Fruit fly (Drosophila melanogaster) whole organism, embryonic: ENCODE measurements around the gene CG32040.

Experiments
- ATbp ChIP-seq: fragments of 200-800 bp; sonication (Bioruptor generic); optimal IDR thresholded peaks from 2 replicates; lab custom pipeline; 2017; ENCODE audit warnings: missing biosample characterization, mild to moderate bottlenecking, missing genetic modification characterization, missing genetic modification reagents
- B-H2 ChIP-seq: fragments of 200-800 bp; sonication (Bioruptor generic); optimal IDR thresholded peaks from 2 replicates; lab custom pipeline; 2018; ENCODE audit warnings: missing biosample characterization, mild to moderate bottlenecking, missing genetic modification characterization
- BtbVII ChIP-seq: fragments of 200-800 bp; sonication (Bioruptor generic); optimal IDR thresholded peaks from 3 replicates; lab custom pipeline; 2017; ENCODE audit warnings: missing biosample characterization, mild to moderate bottlenecking, missing genetic modification characterization
- CG10366 ChIP-seq: fragments of 200-800 bp; sonication (Bioruptor generic); IDR thresholded peaks from 2 replicates; pipeline ENCODE4 v1.3.6; 2022; ENCODE audit warnings: missing biosample characterization, missing genetic modification characterization
- CG10543 ChIP-seq: fragments of 200-800 bp; sonication (Bioruptor generic); optimal IDR thresholded peaks from 3 replicates; lab custom pipeline; 2017; ENCODE audit warnings: missing biosample characterization, mild to moderate bottlenecking, missing genetic modification characterization, moderate library complexity
- CG12659 ChIP-seq: fragments of 200-800 bp; sonication (Bioruptor generic); optimal IDR thresholded peaks from 3 replicates; lab custom pipeline; 2017; ENCODE audit warnings: mild to moderate bottlenecking, missing biosample characterization, missing genetic modification reagents, missing genetic modification characterization
- CG12942 ChIP-seq: fragments of 200-800 bp; sonication (Bioruptor generic); optimal IDR thresholded peaks from 3 replicates; lab custom pipeline; 2016; ENCODE audit warnings: missing biosample characterization, missing genetic modification characterization
- CG13287 ChIP-seq: fragments of 200-800 bp; sonication (Bioruptor generic); IDR thresholded peaks from 2 replicates; pipeline ENCODE4 v1.3.6; 2022; ENCODE audit warnings: missing biosample characterization, missing genetic modification characterization; ENCODE audit not compliant: partially characterized antibody
- CG15479 ChIP-seq: fragments of 200-800 bp; sonication (Bioruptor generic); optimal IDR thresholded peaks from 3 replicates; lab custom pipeline; 2019; ENCODE audit warnings: missing biosample characterization, mild to moderate bottlenecking, missing genetic modification characterization, moderate library complexity
- CG15601 ChIP-seq: fragments of 200-800 bp; sonication (Bioruptor generic); optimal IDR thresholded peaks from 3 replicates; lab custom pipeline; 2019; ENCODE audit warnings: missing biosample characterization, mild to moderate bottlenecking, missing genetic modification characterization, moderate library complexity
- CG16779 ChIP-seq: fragments of 200-800 bp; sonication (Bioruptor generic); IDR thresholded peaks from 2 replicates; pipeline ENCODE4 v1.3.6; 2022; ENCODE audit warnings: missing biosample characterization, missing genetic modification characterization
- CG2120 ChIP-seq: fragments of 200-800 bp; sonication (Bioruptor generic); optimal IDR thresholded peaks from 3 replicates; lab custom pipeline; 2016; ENCODE audit warnings: missing biosample characterization, missing genetic modification characterization
- CG2129 ChIP-seq: fragments of 200-800 bp; sonication (Bioruptor generic); IDR thresholded peaks from 2 replicates; pipeline ENCODE4 v1.3.6; 2022; ENCODE audit warnings: missing biosample characterization, missing genetic modification characterization; ENCODE audit not compliant: partially characterized antibody
- CG30403 ChIP-seq: fragments of 200-800 bp; sonication (Bioruptor generic); optimal IDR thresholded peaks from 3 replicates; lab custom pipeline; 2016; ENCODE audit warnings: missing biosample characterization, missing genetic modification characterization
- CG30431 ChIP-seq: fragments of 200-800 bp; sonication (Bioruptor generic); optimal IDR thresholded peaks from 2 replicates; lab custom pipeline; 2017; ENCODE audit warnings: missing biosample characterization, missing genetic modification characterization
- CG34224 ChIP-seq: fragments of 200-800 bp; sonication (Bioruptor generic); IDR thresholded peaks from 3 replicates; pipeline ENCODE4 v1.3.6; 2022; ENCODE audit warnings: missing biosample characterization, missing genetic modification characterization; ENCODE audit not compliant: partially characterized antibody
- CG4730 ChIP-seq: fragments of 200-800 bp; sonication (Bioruptor generic); IDR thresholded peaks from 2 replicates; pipeline ENCODE4 v1.3.6; 2022; ENCODE audit warnings: missing biosample characterization, missing genetic modification characterization
- CG6254 ChIP-seq: fragments of 200-800 bp; sonication (Bioruptor generic); optimal IDR thresholded peaks from 3 replicates; lab custom pipeline; 2017; ENCODE audit warnings: mild to moderate bottlenecking, missing biosample characterization, missing genetic modification reagents, missing genetic modification characterization
- CG7963 ChIP-seq: fragments of 200-800 bp; sonication (Bioruptor generic); IDR thresholded peaks from 3 replicates; pipeline ENCODE4 v1.3.6; 2022; ENCODE audit warnings: missing biosample characterization, missing genetic modification characterization; ENCODE audit not compliant: partially characterized antibody
- CG8281 ChIP-seq: fragments of 200-800 bp; sonication (Bioruptor generic); optimal IDR thresholded peaks from 2 replicates; lab custom pipeline; 2018; ENCODE audit warnings: missing biosample characterization, mild to moderate bottlenecking, missing genetic modification characterization, moderate library complexity
- CG9437 ChIP-seq: fragments of 200-800 bp; sonication (Bioruptor generic); optimal IDR thresholded peaks from 2 replicates; lab custom pipeline; 2018; ENCODE audit warnings: missing biosample characterization, mild to moderate bottlenecking, missing genetic modification characterization
- CG9932 ChIP-seq: fragments of 200-800 bp; sonication (Bioruptor generic); IDR thresholded peaks from 2 replicates; pipeline ENCODE4 v1.3.6; 2022; ENCODE audit warnings: missing biosample characterization, missing genetic modification characterization
- CTCF ChIP-seq: fragments of 200-800 bp; sonication (Bioruptor generic); optimal IDR thresholded peaks from 2 replicates; lab custom pipeline; 2017; ENCODE audit warnings: missing biosample characterization, mild to moderate bottlenecking, missing genetic modification characterization, moderate library complexity
- CoRest ChIP-seq: fragments of 200-800 bp; sonication (Bioruptor generic); optimal IDR thresholded peaks from 3 replicates; lab custom pipeline; 2018; ENCODE audit warnings: missing biosample characterization, mild to moderate bottlenecking, missing genetic modification characterization, moderate library complexity
- D ChIP-seq, 2 experiments: fragments of 200-800 bp in 1 of 2; fragments of >200 bp in 1 of 2; sonication (Bioruptor generic) in 1 of 2; optimal IDR thresholded peaks; 2 replicates in 1 of 2; 3 replicates in 1 of 2; lab custom pipeline; 2017; ENCODE audit warnings: mild to moderate bottlenecking in 1 of 2, missing biosample characterization in 1 of 2, missing genetic modification characterization in 1 of 2, missing genetic modification reagents in 1 of 2
- Dp ChIP-seq: fragments of 200-800 bp; sonication (Bioruptor generic); optimal IDR thresholded peaks from 2 replicates; lab custom pipeline; 2018; ENCODE audit warnings: missing biosample characterization, mild to moderate bottlenecking, missing genetic modification characterization, moderate library complexity
- Hey ChIP-seq: fragments of 200-800 bp; sonication (Bioruptor generic); optimal IDR thresholded peaks from 3 replicates; lab custom pipeline; 2018; ENCODE audit warnings: missing biosample characterization, mild to moderate bottlenecking, missing genetic modification characterization
- NFAT ChIP-seq: fragments of 200-800 bp; sonication (Bioruptor generic); IDR thresholded peaks from 2 replicates; pipeline ENCODE4 v1.3.6; 2022; ENCODE audit warnings: missing biosample characterization, missing genetic modification characterization
- Rfx ChIP-seq: fragments of 200-800 bp; sonication (Bioruptor generic); IDR thresholded peaks from 2 replicates; pipeline ENCODE4 v1.3.6; 2022; ENCODE audit warnings: missing biosample characterization, missing genetic modification characterization
- Vsx1 ChIP-seq: fragments of 200-800 bp; sonication (Bioruptor generic); optimal IDR thresholded peaks from 2 replicates; lab custom pipeline; 2017; ENCODE audit warnings: missing biosample characterization, mild to moderate bottlenecking, missing genetic modification characterization, missing genetic modification reagents
- Xbp1 ChIP-seq: fragments of 200-800 bp; sonication (Bioruptor generic); optimal IDR thresholded peaks from 3 replicates; lab custom pipeline; 2016; ENCODE audit warnings: missing biosample characterization, mild to moderate bottlenecking, missing genetic modification characterization
- ewg ChIP-seq: fragments of 200-800 bp; sonication (Bioruptor generic); optimal IDR thresholded peaks from 3 replicates; lab custom pipeline; 2017; ENCODE audit warnings: mild to moderate bottlenecking, missing biosample characterization, missing genetic modification reagents, missing genetic modification characterization
- fd102C ChIP-seq: fragments of 200-800 bp; sonication (Bioruptor generic); optimal IDR thresholded peaks from 2 replicates; lab custom pipeline; 2018; ENCODE audit warnings: missing biosample characterization, mild to moderate bottlenecking, missing genetic modification characterization, moderate library complexity
- hkb ChIP-seq, 2 experiments: fragments of 200-800 bp in 1 of 2; fragments of >200 bp in 1 of 2; sonication (Bioruptor generic) in 1 of 2; IDR thresholded peaks in 1 of 2; optimal IDR thresholded peaks in 1 of 2; 2 replicates each; pipeline versions ENCODE4 v1.3.6 to Lab custom; 2017 to 2022; ENCODE audit warnings: missing biosample characterization in 1 of 2, missing genetic modification characterization in 1 of 2
- ind ChIP-seq: fragments of 200-800 bp; sonication (Bioruptor generic); optimal IDR thresholded peaks from 3 replicates; lab custom pipeline; 2016; ENCODE audit warnings: missing biosample characterization, missing genetic modification characterization
- kay ChIP-seq: fragments of 200-800 bp; sonication (Bioruptor generic); optimal IDR thresholded peaks from 2 replicates; lab custom pipeline; 2016; ENCODE audit warnings: missing biosample characterization, missing genetic modification characterization
- ken ChIP-seq: fragments of 200-800 bp; sonication (Bioruptor generic); IDR thresholded peaks from 3 replicates; pipeline ENCODE4 v1.3.6; 2022; ENCODE audit warnings: missing biosample characterization, missing genetic modification characterization
- kni ChIP-seq: fragments of 200-800 bp; sonication (Bioruptor generic); optimal IDR thresholded peaks from 3 replicates; lab custom pipeline; 2017; ENCODE audit warnings: mild to moderate bottlenecking, missing biosample characterization, missing genetic modification reagents, missing genetic modification characterization
- mld ChIP-seq: fragments of 200-800 bp; sonication (Bioruptor generic); IDR thresholded peaks from 3 replicates; pipeline ENCODE4 v1.3.6; 2022; ENCODE audit warnings: missing biosample characterization, missing genetic modification characterization; ENCODE audit not compliant: partially characterized antibody
- nmo ChIP-seq: fragments of 200-800 bp; sonication (Bioruptor generic); optimal IDR thresholded peaks from 2 replicates; lab custom pipeline; 2018; ENCODE audit warnings: missing biosample characterization, mild to moderate bottlenecking, missing genetic modification characterization, moderate library complexity
- peb ChIP-seq: fragments of 200-800 bp; sonication (Bioruptor generic); IDR thresholded peaks from 2 replicates; pipeline ENCODE4 v1.3.6; 2022; ENCODE audit warnings: missing biosample characterization, missing genetic modification characterization
- phol ChIP-seq: fragments of 200-800 bp; sonication (Bioruptor generic); optimal IDR thresholded peaks from 3 replicates; lab custom pipeline; 2018; ENCODE audit warnings: missing biosample characterization, mild to moderate bottlenecking, missing genetic modification characterization, moderate library complexity
- prd ChIP-seq, 3 experiments: fragments of >200 bp in 2 of 3; fragments of 200-800 bp in 1 of 3; sonication (Bioruptor generic) in 1 of 3; optimal IDR thresholded peaks in 2 of 3; IDR thresholded peaks in 1 of 3; 2 replicates in 2 of 3; 3 replicates in 1 of 3; pipeline versions ENCODE4 v1.3.6 to Lab custom; 2017 to 2022; ENCODE audit warnings: missing biosample characterization in 1 of 3, missing genetic modification characterization in 1 of 3
- rib ChIP-seq: fragments of 200-800 bp; sonication (Bioruptor generic); IDR thresholded peaks from 2 replicates; pipeline ENCODE4 v1.3.6; 2022; ENCODE audit warnings: missing biosample characterization, missing genetic modification characterization
- slbo ChIP-seq: fragments of 200-800 bp; sonication (Bioruptor generic); IDR thresholded peaks from 2 replicates; pipeline ENCODE4 v1.3.6; 2022; ENCODE audit warnings: missing biosample characterization, missing genetic modification characterization
- sug ChIP-seq: fragments of 200-800 bp; optimal IDR thresholded peaks from 2 replicates; lab custom pipeline; 2019; ENCODE audit warnings: missing biosample characterization, mild to moderate bottlenecking, missing genetic modification characterization, moderate library complexity
- tna ChIP-seq: fragments of 200-800 bp; sonication (Bioruptor generic); IDR thresholded peaks from 2 replicates; pipeline ENCODE4 v1.3.6; 2022; ENCODE audit warnings: missing biosample characterization, missing genetic modification characterization; ENCODE audit not compliant: partially characterized antibody
- vnd ChIP-seq: fragments of 200-800 bp; sonication (Bioruptor generic); IDR thresholded peaks from 3 replicates; pipeline ENCODE4 v1.3.6; 2022; ENCODE audit warnings: missing biosample characterization, missing genetic modification characterization; ENCODE audit not compliant: partially characterized antibody

CG32040 gene

DNA sequence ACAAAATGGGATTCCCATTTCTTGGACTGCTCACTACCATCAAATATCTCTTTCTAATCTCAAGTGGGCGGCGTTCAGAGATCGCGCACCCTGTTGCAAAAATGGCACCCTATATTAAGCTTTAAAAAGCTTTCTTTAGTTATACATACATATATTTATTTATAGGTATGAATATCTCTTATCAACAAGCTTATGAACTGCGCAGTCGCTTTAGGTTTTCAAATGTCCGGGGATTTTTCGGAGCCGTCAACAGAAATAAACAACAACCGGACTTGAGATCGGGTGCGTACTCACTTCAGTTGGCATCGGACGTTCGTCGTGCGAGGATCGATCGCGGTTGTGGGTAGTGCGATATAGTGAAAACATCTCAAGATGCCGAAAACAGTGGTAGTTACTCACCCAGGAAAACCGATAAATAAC lies 4.5 kb upstream of the CG32040 start, which contains the start of gene PGRP-LF (continued):
- TF ChIP-seq sug (tag; lab: Kevin White, UChicago) = peak; percentile 51
- peak; percentile 24 for TF ChIP-seq CoRest
- peak; percentile 82 for TF ChIP-seq CG10543 (GFP tag; lab: Kevin White, UChicago)
- peak; percentile 37; the same call in 1 of the 2 replicates for TF ChIP-seq CG13287 (GFP tag; lab: Robert Waterston, UW)
- no peak for TF ChIP-seq CG2129 (GFP tag; lab: Robert Waterston, UW)
- no peak for TF ChIP-seq kni (GFP tag; lab: Kevin White, UChicago)
- TF ChIP-seq rib = no peak
- TF ChIP-seq CG12942 (GFP tag; lab: Kevin White, UChicago) = no peak
- no peak for TF ChIP-seq nmo (GFP tag; lab: Kevin White, UChicago)
- no peak for TF ChIP-seq CG4730 (GFP tag; lab: Robert Waterston, UW)
- TF ChIP-seq phol (tag; lab: Kevin White, UChicago) = no peak
- no peak for TF ChIP-seq Dp (GFP tag; lab: Kevin White, UChicago)
- TF ChIP-seq ATbp (GFP tag; lab: Kevin White, UChicago) = no peak
- TF ChIP-seq CG34224 (GFP tag; lab: Robert Waterston, UW) = peak; percentile 14; the same call in 1 of the 3 replicates
- peak; percentile 64 for TF ChIP-seq B-H2 (GFP tag; lab: Kevin White, UChicago)
- no peak for TF ChIP-seq CG30403 (GFP tag; lab: Kevin White, UChicago)
- no peak for TF ChIP-seq ewg
- TF ChIP-seq hkb (optimal IDR thresholded peaks at IDR 0.05; lab: Kevin White, UChicago) = no peak
- TF ChIP-seq hkb (GFP tag; IDR thresholded peaks at IDR 0.05; lab: Robert Waterston, UW) = 0 out of 2 replicates have a peak, but pooled peaks have one; percentile 29
- no peak for TF ChIP-seq vnd (GFP tag; lab: Robert Waterston, UW)
- TF ChIP-seq CG2120 (GFP tag; lab: Kevin White, UChicago) = peak; percentile 57
- no peak for TF ChIP-seq CTCF (GFP tag; lab: Kevin White, UChicago)
- peak; percentile 94 for TF ChIP-seq CG10366
- TF ChIP-seq CG8281 = no peak
- no peak for TF ChIP-seq CG9437 (GFP tag; lab: Kevin White, UChicago)
- TF ChIP-seq CG12659 (GFP tag; lab: Kevin White, UChicago) = peak; percentile 16
- TF ChIP-seq Vsx1 = no peak
- peak; percentile 53 for TF ChIP-seq Rfx (GFP tag; lab: Robert Waterston, UW)
- TF ChIP-seq CG7963 = no peak
- TF ChIP-seq fd102C (GFP tag; lab: Kevin White, UChicago) = no peak
- TF ChIP-seq slbo (GFP tag; lab: Robert Waterston, UW) = 0 out of 2 replicates have a peak, but pooled peaks have one; percentile 17
- no peak for TF ChIP-seq D (optimal IDR thresholded peaks at IDR 0.05; lab: Kevin White, UChicago)
- TF ChIP-seq D (GFP tag; optimal IDR thresholded peaks at IDR 0.05; lab: Kevin White, UChicago) = no peak
- no peak for TF ChIP-seq ken (GFP tag; lab: Robert Waterston, UW)
- TF ChIP-seq mld (GFP tag; lab: Robert Waterston, UW) = no peak
- no peak for TF ChIP-seq CG30431
- no peak for TF ChIP-seq Hey (tag; lab: Kevin White, UChicago)
- TF ChIP-seq CG6254 (GFP tag; lab: Kevin White, UChicago) = no peak
- peak; percentile 7 for TF ChIP-seq BtbVII (GFP tag; lab: Kevin White, UChicago)
- TF ChIP-seq CG9932 (GFP tag; lab: Robert Waterston, UW) = peak; percentile 48; the same call in 1 of the 2 replicates
- no peak for TF ChIP-seq CG15479
- TF ChIP-seq peb (GFP tag; lab: Robert Waterston, UW) = no peak
- no peak for TF ChIP-seq CG16779 (GFP tag; lab: Robert Waterston, UW)
- TF ChIP-seq ind (GFP tag; lab: Kevin White, UChicago) = no peak
- peak; percentile 25 for TF ChIP-seq Xbp1 (GFP tag; lab: Kevin White, UChicago)
- peak; percentile 21; the same call in 1 of the 2 replicates for TF ChIP-seq NFAT (GFP tag; lab: Robert Waterston, UW)
- TF ChIP-seq kay (GFP tag; lab: Kevin White, UChicago) = peak; percentile 36
- no peak for TF ChIP-seq prd (optimal IDR thresholded peaks at IDR 0.05; lab: Kevin White, UChicago)
- no peak; the same call in 2 of the 3 replicates for TF ChIP-seq prd (GFP tag; IDR thresholded peaks at IDR 0.05; lab: Robert Waterston, UW)
- no peak for TF ChIP-seq CG15601
- TF ChIP-seq tna = no peak
